Worm (Caenorhabditis elegans) whole organism, mixed stage, embryonic: Measurements from ENCODE around the gene F26A10.2.

Experiments
- M03D4.4 ChIP-seq: sonication (generic microtip); optimal IDR thresholded peaks from 2 replicates; lab custom pipeline; 2017; ENCODE audit warnings: mild to moderate bottlenecking, missing genetic modification characterization, missing compliant biosample characterization
- bed-3 ChIP-seq: fragments of 200-800 bp; sonication (Bioruptor generic); optimal IDR thresholded peaks from 3 replicates; lab custom pipeline; 2018; ENCODE audit warnings: mild to moderate bottlenecking, missing genetic modification characterization, moderate library complexity, missing compliant biosample characterization
- ceh-43 ChIP-seq: fragments of 200-800 bp; sonication (Bioruptor generic); optimal IDR thresholded peaks from 2 replicates; lab custom pipeline; 2018; ENCODE audit warnings: mild to moderate bottlenecking, missing genetic modification characterization, moderate library complexity, missing compliant biosample characterization
- ceh-83 ChIP-seq: fragments of 200-800 bp; sonication (Bioruptor generic); optimal IDR thresholded peaks from 2 replicates; lab custom pipeline; 2018; ENCODE audit warnings: mild to moderate bottlenecking, missing genetic modification characterization, missing compliant biosample characterization
- ces-1 ChIP-seq: fragments of 150-350 bp; optimal IDR thresholded peaks from 2 replicates; lab custom pipeline; 2014; ENCODE audit warnings: missing biosample characterization, missing genetic modification reagents, missing genetic modification characterization
- cnd-1 ChIP-seq: fragments of 200-800 bp; sonication (Bioruptor generic); optimal IDR thresholded peaks from 2 replicates; lab custom pipeline; 2018; ENCODE audit warnings: mild to moderate bottlenecking, missing genetic modification characterization, missing compliant biosample characterization
- drap-1 ChIP-seq: fragments of 200-800 bp; sonication (Bioruptor generic); optimal IDR thresholded peaks from 3 replicates; lab custom pipeline; 2018; ENCODE audit warnings: mild to moderate bottlenecking, missing genetic modification characterization, missing compliant biosample characterization
- elt-1 ChIP-seq: sonication (generic microtip); optimal IDR thresholded peaks from 2 replicates; lab custom pipeline; 2017; ENCODE audit warnings: missing genetic modification characterization, mild to moderate bottlenecking, missing compliant biosample characterization, antibody characterized with exemption, moderate library complexity, borderline replicate concordance; ENCODE audit not compliant: insufficient read depth
- flh-1 ChIP-seq: fragments of 200-800 bp; sonication (Bioruptor generic); optimal IDR thresholded peaks from 2 replicates; lab custom pipeline; 2018; ENCODE audit warnings: mild to moderate bottlenecking, missing genetic modification characterization, moderate library complexity, missing compliant biosample characterization
- hlh-1 ChIP-seq: fragments of 150-350 bp; optimal IDR thresholded peaks from 2 replicates; lab custom pipeline; 2014; ENCODE audit warnings: missing biosample characterization, missing genetic modification reagents, missing genetic modification characterization
- lin-13 ChIP-seq: fragments of 150-350 bp; optimal IDR thresholded peaks from 2 replicates; lab custom pipeline; 2014; ENCODE audit warnings: missing biosample characterization, missing genetic modification characterization
- lin-32 ChIP-seq: fragments of 200-800 bp; sonication (Bioruptor generic); optimal IDR thresholded peaks from 2 replicates; lab custom pipeline; 2018; ENCODE audit warnings: mild to moderate bottlenecking, missing genetic modification characterization, missing compliant biosample characterization
- lsy-2 ChIP-seq: fragments of 150-350 bp; optimal IDR thresholded peaks from 2 replicates; lab custom pipeline; 2014; ENCODE audit warnings: missing biosample characterization, missing genetic modification characterization
- mab-5 ChIP-seq: fragments of 150-350 bp; optimal IDR thresholded peaks from 2 replicates; lab custom pipeline; 2014; ENCODE audit warnings: missing biosample characterization, missing genetic modification characterization
- mep-1 ChIP-seq: fragments of 150-350 bp; optimal IDR thresholded peaks from 2 replicates; lab custom pipeline; 2017; ENCODE audit warnings: missing biosample characterization, missing genetic modification reagents, missing genetic modification characterization, inconsistent platforms
- mls-2 ChIP-seq: sonication (generic microtip); optimal IDR thresholded peaks from 2 replicates; lab custom pipeline; 2016; ENCODE audit warnings: mild to moderate bottlenecking, missing genetic modification characterization, moderate library complexity, missing compliant biosample characterization
- nhr-2 ChIP-seq: fragments of 150-350 bp; optimal IDR thresholded peaks from 2 replicates; lab custom pipeline; 2014; ENCODE audit warnings: missing biosample characterization, missing genetic modification characterization
- nhr-237 ChIP-seq: fragments of 150-350 bp; optimal IDR thresholded peaks from 2 replicates; lab custom pipeline; 2014; ENCODE audit warnings: missing biosample characterization, missing genetic modification characterization
- nhr-28 ChIP-seq: fragments of 150-350 bp; optimal IDR thresholded peaks from 2 replicates; lab custom pipeline; 2014; ENCODE audit warnings: missing biosample characterization, missing genetic modification characterization
- nhr-76 ChIP-seq: sonication (generic microtip); optimal IDR thresholded peaks from 2 replicates; lab custom pipeline; 2017; ENCODE audit warnings: missing biosample characterization, missing genetic modification characterization
- pha-4 ChIP-seq: fragments of 150-350 bp; optimal IDR thresholded peaks from 2 replicates; lab custom pipeline; 2018; ENCODE audit warnings: missing biosample characterization, missing genetic modification reagents, missing genetic modification characterization
- sem-2 ChIP-seq: fragments of 200-800 bp; sonication (Bioruptor generic); optimal IDR thresholded peaks from 2 replicates; lab custom pipeline; 2018; ENCODE audit warnings: mild to moderate bottlenecking, missing genetic modification characterization, missing compliant biosample characterization
- snpc-4 ChIP-seq: fragments of 150-350 bp; optimal IDR thresholded peaks from 2 replicates; lab custom pipeline; 2014; ENCODE audit warnings: missing biosample characterization, missing genetic modification characterization
- sptf-1 ChIP-seq: sonication (generic microtip); optimal IDR thresholded peaks from 2 replicates; lab custom pipeline; 2017; ENCODE audit warnings: mild to moderate bottlenecking, missing genetic modification characterization, moderate library complexity, missing compliant biosample characterization
- tbx-8 ChIP-seq: fragments of 200-800 bp; sonication (Bioruptor generic); optimal IDR thresholded peaks from 2 replicates; lab custom pipeline; 2018; ENCODE audit warnings: mild to moderate bottlenecking, missing genetic modification characterization, moderate library complexity, missing compliant biosample characterization
- unc-120 ChIP-seq: sonication (generic microtip); optimal IDR thresholded peaks from 2 replicates; lab custom pipeline; 2017; ENCODE audit warnings: missing genetic modification characterization, missing compliant biosample characterization; ENCODE audit not compliant: poor library complexity, severe bottlenecking
- unc-39 ChIP-seq: fragments of 150-350 bp; optimal IDR thresholded peaks from 2 replicates; lab custom pipeline; 2014; ENCODE audit warnings: missing biosample characterization, missing genetic modification characterization
- unc-62 ChIP-seq: fragments of 150-350 bp; optimal IDR thresholded peaks from 2 replicates; lab custom pipeline; 2014; ENCODE audit warnings: missing biosample characterization, missing genetic modification reagents, missing genetic modification characterization
- zip-8 ChIP-seq: fragments of 150-350 bp; optimal IDR thresholded peaks from 2 replicates; lab custom pipeline; 2014; ENCODE audit warnings: missing biosample characterization, missing genetic modification characterization
- ztf-11 ChIP-seq: fragments of 150-350 bp; optimal IDR thresholded peaks from 2 replicates; lab custom pipeline; 2014; ENCODE audit warnings: missing biosample characterization, missing genetic modification characterization

Gene F26A10.2

DNA sequence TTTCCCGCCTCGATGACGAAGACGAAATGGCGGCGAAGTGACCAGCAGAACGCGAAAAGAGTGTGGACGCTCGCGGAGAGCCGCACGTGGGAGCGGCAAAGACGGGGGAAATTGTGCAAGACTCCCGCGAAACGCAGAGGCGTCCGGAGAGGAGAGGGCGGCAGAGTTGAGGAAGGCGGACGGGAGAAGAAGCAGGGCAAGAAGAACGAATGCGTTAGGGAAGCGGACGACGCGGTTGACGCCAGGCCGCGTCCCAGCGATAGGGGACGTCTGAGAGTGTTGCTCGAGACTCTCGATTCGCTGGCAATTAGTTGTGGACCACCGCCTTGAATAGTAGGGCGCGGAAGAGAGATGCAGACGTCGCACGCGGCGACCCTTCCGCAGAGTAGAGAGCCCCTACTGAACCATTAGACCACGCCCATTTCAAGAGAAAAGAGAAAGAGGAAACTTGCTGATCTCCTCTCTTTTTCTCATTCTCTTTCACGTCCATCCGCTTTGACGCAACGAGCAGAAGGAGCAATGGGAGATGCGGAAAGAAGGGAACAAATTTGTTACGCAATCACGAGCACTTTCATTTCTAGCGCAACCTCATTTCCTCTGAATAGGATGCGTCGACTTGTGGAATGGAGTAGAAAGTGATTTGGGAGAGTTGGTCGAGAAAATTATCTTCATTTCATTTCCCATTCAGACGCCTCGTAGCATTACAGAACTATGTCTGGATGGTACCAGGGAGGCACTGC lies 6.2 kb upstream of the F26A10.2 start:
- TF ChIP-seq cnd-1 (no peak), lin-32 (no peak), zip-8 (tag; lab: Kevin White, UChicago) (peak; percentile 73), lin-13 (peak; percentile 25), bed-3 (GFP tag; lab: Kevin White, UChicago) (peak; percentile 27), hlh-1 (tag; lab: Kevin White, UChicago) (no peak), lsy-2 (tag; lab: Kevin White, UChicago) (no peak), ceh-43 (GFP tag; lab: Kevin White, UChicago) (no peak), nhr-76 (no peak), mep-1 (tag; lab: Kevin White, UChicago) (no peak), unc-39 (tag; lab: Kevin White, UChicago) (no peak), mab-5 (tag; lab: Kevin White, UChicago) (no peak), pha-4 (no peak), sem-2 (GFP tag; lab: Kevin White, UChicago) (no peak), unc-120 (tag; lab: Kevin White, UChicago) (peak; percentile 64), ztf-11 (tag; lab: Kevin White, UChicago) (no peak), M03D4.4 (tag; lab: Kevin White, UChicago) (no peak), mls-2 (peak; percentile 38), sptf-1 (tag; lab: Kevin White, UChicago) (no peak), nhr-2 (tag; lab: Kevin White, UChicago) (no peak), unc-62 (GFP tag; lab: Kevin White, UChicago) (no peak), nhr-237 (tag; lab: Kevin White, UChicago) (no peak), nhr-28 (tag; lab: Kevin White, UChicago) (no peak), ces-1 (GFP tag; lab: Kevin White, UChicago) (peak; percentile 86)

DNA sequence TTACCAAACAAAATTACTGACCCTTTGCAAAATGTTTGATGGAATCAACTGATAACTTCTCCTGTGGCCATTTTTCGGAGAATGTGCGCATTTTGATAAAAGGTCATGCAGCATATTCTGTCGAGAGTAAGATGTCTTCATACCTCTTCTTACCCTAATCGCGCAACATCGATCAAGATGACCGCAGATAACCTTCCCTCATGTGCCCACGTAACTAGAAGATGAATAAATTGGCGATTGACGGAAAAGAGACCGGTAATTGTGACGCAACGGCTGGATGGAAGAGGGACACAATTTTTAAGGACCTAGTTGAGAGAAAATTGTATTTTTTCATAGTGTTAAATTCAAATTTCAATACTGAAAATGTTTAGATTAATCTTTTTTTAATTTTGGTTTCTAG lies 4.4 kb downstream of the F26A10.2 start:
- TF ChIP-seq nhr-2 (tag; lab: Kevin White, UChicago) = peak; percentile 94
- TF ChIP-seq unc-62 (GFP tag; lab: Kevin White, UChicago) = peak; percentile 72
- TF ChIP-seq ceh-83 = no peak
- TF ChIP-seq flh-1 (GFP tag; lab: Kevin White, UChicago) = no peak
- TF ChIP-seq M03D4.4 (tag; lab: Kevin White, UChicago) = no peak
- peak; percentile 92 for TF ChIP-seq elt-1 (tag; lab: Kevin White, UChicago)
- TF ChIP-seq zip-8 (tag; lab: Kevin White, UChicago) = peak; percentile 57

DNA sequence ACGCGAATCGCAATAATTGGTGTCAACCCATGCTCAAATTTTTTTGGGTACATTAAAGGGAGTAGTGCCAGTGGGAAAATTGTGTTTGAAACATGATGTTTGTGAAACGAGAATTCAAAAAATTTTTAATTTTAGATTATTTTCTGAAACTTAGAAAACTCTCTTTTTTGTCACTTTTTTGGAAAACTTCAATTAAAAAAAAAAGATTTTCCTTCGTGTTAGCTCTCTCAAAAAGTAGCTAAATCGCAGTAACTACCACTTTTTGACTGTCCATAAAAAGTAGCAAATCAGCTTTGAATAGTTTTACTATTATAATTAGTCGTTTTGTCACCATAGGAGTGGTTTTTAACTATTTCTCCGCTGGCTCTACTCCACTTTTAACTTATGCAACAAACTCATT lies 4.8 kb downstream of the F26A10.2 start:
- TF ChIP-seq lin-32 (no peak), M03D4.4 (tag; lab: Kevin White, UChicago) (no peak)

DNA sequence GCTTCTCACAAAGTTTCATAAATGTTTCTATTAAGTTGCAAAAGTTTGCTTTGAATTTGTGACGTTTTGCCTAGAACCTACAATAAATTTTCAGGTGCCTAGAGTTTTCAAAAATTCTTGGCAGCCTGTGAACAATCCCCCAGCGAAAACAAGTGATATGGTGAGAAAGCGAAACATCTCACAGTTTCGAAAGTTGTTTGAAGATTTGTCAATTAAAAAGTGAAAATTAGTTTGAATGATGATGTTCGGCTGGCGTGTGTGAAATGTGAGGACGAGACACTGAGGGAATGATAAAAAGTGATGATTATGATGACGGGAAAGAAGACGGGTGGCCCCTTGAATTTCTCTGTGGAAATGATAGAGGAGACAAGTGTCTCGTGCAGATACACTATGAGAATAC lies 6.4 kb downstream of the F26A10.2 start:
- TF ChIP-seq ceh-83 = no peak
- no peak for TF ChIP-seq tbx-8 (GFP tag; lab: Kevin White, UChicago)
- TF ChIP-seq drap-1 (GFP tag; lab: Kevin White, UChicago) = no peak
- TF ChIP-seq, all 35 proteins: peak for 0

DNA sequence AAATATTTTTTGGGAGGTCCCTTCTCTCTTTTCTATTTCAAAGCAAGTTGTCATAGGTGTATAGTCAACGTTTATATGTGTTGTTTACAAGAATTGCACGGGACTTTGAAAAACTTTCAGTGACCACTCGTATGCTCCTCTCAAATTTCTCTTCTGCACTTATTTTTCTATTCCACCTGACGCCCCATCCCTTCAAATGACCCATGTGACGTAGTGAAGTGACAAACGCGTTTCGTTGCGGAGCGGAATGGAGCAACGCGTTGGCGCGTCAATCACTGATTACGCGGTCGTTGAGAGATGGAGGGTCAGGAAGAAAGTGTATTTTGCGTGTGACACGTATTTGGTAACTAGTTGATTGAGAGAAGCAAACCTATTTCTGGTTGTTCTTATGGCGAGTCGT lies 9.2 kb downstream of the F26A10.2 start:
- TF ChIP-seq zip-8 (tag; lab: Kevin White, UChicago) (no peak), hlh-1 (tag; lab: Kevin White, UChicago) (peak; percentile 39)

DNA sequence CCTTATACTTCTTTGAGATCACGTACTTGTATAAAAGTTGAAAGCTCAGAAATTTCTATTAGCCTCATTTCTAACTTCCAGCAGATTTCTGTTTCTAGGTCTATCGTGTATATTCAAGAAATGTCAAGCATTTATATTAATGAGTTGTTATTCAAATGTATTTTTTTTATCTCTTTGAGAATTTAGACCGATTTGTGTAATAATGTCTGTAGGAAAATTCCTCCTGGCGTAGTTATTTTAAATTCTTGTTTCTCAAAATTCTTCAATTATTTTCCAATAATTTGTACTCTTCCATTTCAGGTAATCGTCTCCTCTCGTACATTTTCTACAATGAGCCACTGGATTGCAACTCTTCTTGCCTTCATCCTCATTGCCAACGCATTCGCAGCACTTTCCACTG lies 17.9 kb downstream of the F26A10.2 start, which contains the start of gene nlp-61:
Gene nlp-61 (plus strand): TSS at position 301 of the 400 bp plus-strand sequence.
- TF ChIP-seq hlh-1 (tag; lab: Kevin White, UChicago) (no peak), snpc-4 (tag; lab: Kevin White, UChicago) (no peak), nhr-2 (tag; lab: Kevin White, UChicago) (no peak), zip-8 (tag; lab: Kevin White, UChicago) (no peak), nhr-28 (tag; lab: Kevin White, UChicago) (no peak)
